Worm (Caenorhabditis elegans) whole organism, L1 larva: ENCODE results near the gene pat-2.

Source experiments
- C04F5.9 ChIP-seq: sonication (generic microtip); optimal IDR thresholded peaks from 2 replicates; lab custom pipeline; 2016; ENCODE audit warnings: missing genetic modification characterization, missing compliant biosample characterization
- C16A3.4 ChIP-seq: fragments of 150-350 bp; optimal IDR thresholded peaks from 2 replicates; lab custom pipeline; 2014; ENCODE audit warnings: missing biosample characterization, missing genetic modification characterization
- C34B4.2 ChIP-seq: sonication (generic microtip); optimal IDR thresholded peaks from 2 replicates; lab custom pipeline; 2017; ENCODE audit warnings: mild to moderate bottlenecking, missing genetic modification characterization, missing compliant biosample characterization
- ceh-63 ChIP-seq: fragments of 200-800 bp; sonication (Bioruptor generic); optimal IDR thresholded peaks from 2 replicates; lab custom pipeline; 2018; ENCODE audit warnings: mild to moderate bottlenecking, missing genetic modification characterization, missing compliant biosample characterization
- ceh-8 ChIP-seq: fragments of 200-800 bp; sonication (Bioruptor generic); optimal IDR thresholded peaks from 2 replicates; lab custom pipeline; 2018; ENCODE audit warnings: mild to moderate bottlenecking, missing genetic modification characterization, moderate library complexity, missing compliant biosample characterization
- ceh-82 ChIP-seq, 3 experiments: fragments of 150-350 bp in 1 of 3; sonication (generic microtip) in 2 of 3; optimal IDR thresholded peaks; 2 replicates each; lab custom pipeline; 2014 to 2017; ENCODE audit warnings: missing biosample characterization in 3 of 3, missing genetic modification characterization in 3 of 3
- ceh-88 ChIP-seq: fragments of 200-800 bp; sonication (Bioruptor generic); IDR thresholded peaks from 2 replicates; pipeline ENCODE4 v1.3.6; 2022; ENCODE audit warnings: missing genetic modification characterization, missing compliant biosample characterization
- ces-1 ChIP-seq: fragments of 150-350 bp; optimal IDR thresholded peaks from 2 replicates; lab custom pipeline; 2014; ENCODE audit warnings: missing biosample characterization, missing genetic modification reagents, missing genetic modification characterization
- dpl-1 ChIP-seq, 3 experiments: fragments of 150-350 bp in 2 of 3; sonication (generic microtip) in 1 of 3; optimal IDR thresholded peaks; 2 replicates each; lab custom pipeline; 2014 to 2017; ENCODE audit warnings: missing biosample characterization in 3 of 3, missing genetic modification characterization in 3 of 3, missing genetic modification reagents in 3 of 3
- dsc-1 ChIP-seq: sonication (generic microtip); optimal IDR thresholded peaks from 2 replicates; lab custom pipeline; 2016; ENCODE audit warnings: mild to moderate bottlenecking, missing genetic modification characterization, missing compliant biosample characterization
- efl-1 ChIP-seq, 4 experiments: fragments of 150-350 bp; optimal IDR thresholded peaks in 3 of 4; peaks in 1 of 4; 1 replicate in 1 of 4; 2 replicates in 3 of 4; lab custom pipeline; 2014; ENCODE audit warnings: missing biosample characterization in 2 of 4, missing genetic modification characterization in 2 of 4, missing genetic modification reagents in 2 of 4
- efl-3 ChIP-seq: fragments of 200-800 bp; sonication (Bioruptor generic); optimal IDR thresholded peaks from 2 replicates; lab custom pipeline; 2018; ENCODE audit warnings: mild to moderate bottlenecking, missing genetic modification characterization, missing compliant biosample characterization
- egl-27 ChIP-seq, 2 experiments: fragments of 150-350 bp in 1 of 2; sonication (generic microtip); optimal IDR thresholded peaks; 3 replicates each; lab custom pipeline; 2017 to 2018; ENCODE audit warnings: missing biosample characterization in 2 of 2, missing genetic modification characterization in 2 of 2, missing genetic modification reagents in 2 of 2
- elt-3 ChIP-seq, 6 experiments: fragments of 150-350 bp in 1 of 6; sonication (generic microtip); optimal IDR thresholded peaks; 2 replicates each; lab custom pipeline; 2017 to 2018; ENCODE audit warnings: missing biosample characterization in 6 of 6, missing genetic modification characterization in 6 of 6, inconsistent platforms in 1 of 6
- ets-5 ChIP-seq: fragments of 200-800 bp; sonication (Bioruptor generic); IDR thresholded peaks from 2 replicates; pipeline ENCODE4 v1.3.6; 2022; ENCODE audit warnings: missing genetic modification characterization, missing compliant biosample characterization
- fkh-10 ChIP-seq: sonication (generic microtip); optimal IDR thresholded peaks from 2 replicates; lab custom pipeline; 2017; ENCODE audit warnings: missing biosample characterization, missing genetic modification reagents, missing genetic modification characterization
- fos-1 ChIP-seq: fragments of 150-350 bp; optimal IDR thresholded peaks from 2 replicates; lab custom pipeline; 2014; ENCODE audit warnings: missing biosample characterization, missing genetic modification characterization
- hlh-4 ChIP-seq: sonication (generic microtip); optimal IDR thresholded peaks from 2 replicates; lab custom pipeline; 2016; ENCODE audit warnings: mild to moderate bottlenecking, missing genetic modification characterization, missing compliant biosample characterization
- hpl-2 ChIP-seq: fragments of 150-350 bp; optimal IDR thresholded peaks from 2 replicates; lab custom pipeline; 2014; ENCODE audit warnings: missing biosample characterization, missing genetic modification reagents, missing genetic modification characterization
- irx-1 ChIP-seq: sonication (generic microtip); optimal IDR thresholded peaks from 2 replicates; lab custom pipeline; 2016; ENCODE audit warnings: missing genetic modification characterization, missing compliant biosample characterization
- lin-39 ChIP-seq: fragments of 150-350 bp; optimal IDR thresholded peaks from 2 replicates; lab custom pipeline; 2014; ENCODE audit warnings: missing biosample characterization, missing genetic modification reagents, missing genetic modification characterization
- lsy-2 ChIP-seq, 2 experiments: fragments of 150-350 bp; optimal IDR thresholded peaks; 2 replicates each; lab custom pipeline; 2014; ENCODE audit warnings: missing biosample characterization in 2 of 2, missing genetic modification characterization in 2 of 2
- mab-9 ChIP-seq: fragments of 200-800 bp; sonication (Bioruptor generic); IDR thresholded peaks from 2 replicates; pipeline ENCODE4 v1.3.6; 2022; ENCODE audit warnings: missing genetic modification reagents, missing genetic modification characterization, missing compliant biosample characterization
- mef-2 ChIP-seq: fragments of 150-350 bp; optimal IDR thresholded peaks from 2 replicates; lab custom pipeline; 2014; ENCODE audit warnings: missing biosample characterization, missing genetic modification characterization
- mep-1 ChIP-seq: fragments of 150-350 bp; optimal IDR thresholded peaks from 2 replicates; lab custom pipeline; 2014; ENCODE audit warnings: missing biosample characterization, missing genetic modification characterization
- nhr-11 ChIP-seq: fragments of 150-350 bp; optimal IDR thresholded peaks from 2 replicates; lab custom pipeline; 2014; ENCODE audit warnings: missing biosample characterization, missing genetic modification characterization
- nhr-12 ChIP-seq: sonication (generic microtip); optimal IDR thresholded peaks from 2 replicates; lab custom pipeline; 2017; ENCODE audit warnings: missing biosample characterization, missing genetic modification characterization
- nhr-19 ChIP-seq: fragments of 200-800 bp; sonication (Bioruptor generic); conservative IDR thresholded peaks from 2 replicates; pipeline ENCODE4 v1.3.6; 2022; ENCODE audit warnings: missing genetic modification characterization, missing compliant biosample characterization
- nhr-20 ChIP-seq: sonication (generic microtip); optimal IDR thresholded peaks from 2 replicates; lab custom pipeline; 2016; ENCODE audit warnings: mild to moderate bottlenecking, missing genetic modification characterization, missing compliant biosample characterization
- nhr-237 ChIP-seq: fragments of 150-350 bp; optimal IDR thresholded peaks from 2 replicates; lab custom pipeline; 2014; ENCODE audit warnings: missing biosample characterization, missing genetic modification characterization
- nhr-47 ChIP-seq: sonication (generic microtip); optimal IDR thresholded peaks from 2 replicates; lab custom pipeline; 2016; ENCODE audit warnings: mild to moderate bottlenecking, missing genetic modification characterization, moderate library complexity, missing compliant biosample characterization
- nhr-71 ChIP-seq: sonication (generic microtip); optimal IDR thresholded peaks from 2 replicates; lab custom pipeline; 2016; ENCODE audit warnings: mild to moderate bottlenecking, missing genetic modification characterization, moderate library complexity, missing compliant biosample characterization
- nhr-76 ChIP-seq: sonication (generic microtip); optimal IDR thresholded peaks from 2 replicates; lab custom pipeline; 2017; ENCODE audit warnings: missing biosample characterization, missing genetic modification characterization
- nhr-77 ChIP-seq: fragments of 150-350 bp; optimal IDR thresholded peaks from 2 replicates; lab custom pipeline; 2014; ENCODE audit warnings: missing biosample characterization, missing genetic modification characterization
- nhr-84 ChIP-seq: sonication (generic microtip); optimal IDR thresholded peaks from 2 replicates; lab custom pipeline; 2017; ENCODE audit warnings: missing biosample characterization, missing genetic modification characterization
- pag-3 ChIP-seq: sonication (generic microtip); optimal IDR thresholded peaks from 2 replicates; lab custom pipeline; 2017; ENCODE audit warnings: missing genetic modification characterization, mild to moderate bottlenecking, missing compliant biosample characterization, antibody characterized with exemption, borderline replicate concordance; ENCODE audit not compliant: insufficient read depth
- pax-3 ChIP-seq: fragments of 200-800 bp; sonication (Bioruptor generic); optimal IDR thresholded peaks from 2 replicates; lab custom pipeline; 2018; ENCODE audit warnings: mild to moderate bottlenecking, missing genetic modification characterization, moderate library complexity, missing compliant biosample characterization
- rnt-1 ChIP-seq: sonication (generic microtip); optimal IDR thresholded peaks from 2 replicates; lab custom pipeline; 2016; ENCODE audit warnings: mild to moderate bottlenecking, missing genetic modification characterization, moderate library complexity, missing compliant biosample characterization
- skn-1 ChIP-seq: fragments of 150-350 bp; optimal IDR thresholded peaks from 2 replicates; lab custom pipeline; 2014; ENCODE audit warnings: missing biosample characterization, missing genetic modification characterization
- snpc-4 ChIP-seq: fragments of 150-350 bp; optimal IDR thresholded peaks from 2 replicates; lab custom pipeline; 2014; ENCODE audit warnings: missing biosample characterization, missing genetic modification characterization
- snu-23 ChIP-seq: sonication (generic microtip); optimal IDR thresholded peaks from 2 replicates; lab custom pipeline; 2016; ENCODE audit warnings: missing genetic modification characterization, missing compliant biosample characterization
- swsn-7 ChIP-seq: sonication (generic microtip); optimal IDR thresholded peaks from 2 replicates; lab custom pipeline; 2016; ENCODE audit warnings: missing genetic modification characterization, missing compliant biosample characterization
- unc-130 ChIP-seq: fragments of 150-350 bp; optimal IDR thresholded peaks from 2 replicates; lab custom pipeline; 2017; ENCODE audit warnings: missing biosample characterization, missing genetic modification characterization, inconsistent platforms
- unc-30 ChIP-seq: sonication (generic microtip); optimal IDR thresholded peaks from 2 replicates; lab custom pipeline; 2017; ENCODE audit warnings: missing biosample characterization, missing genetic modification characterization
- unc-62 ChIP-seq: fragments of 150-350 bp; optimal IDR thresholded peaks from 2 replicates; lab custom pipeline; 2014; ENCODE audit warnings: missing biosample characterization, missing genetic modification reagents, missing genetic modification characterization
- unc-86 ChIP-seq: sonication (generic microtip); optimal IDR thresholded peaks from 2 replicates; lab custom pipeline; 2016; ENCODE audit warnings: missing genetic modification characterization, missing compliant biosample characterization
- unc-98 ChIP-seq: fragments of 200-800 bp; sonication (Bioruptor generic); IDR thresholded peaks from 2 replicates; pipeline ENCODE4 v1.3.6; 2022; ENCODE audit warnings: missing genetic modification characterization, missing compliant biosample characterization
- xbp-1 ChIP-seq: sonication (generic microtip); optimal IDR thresholded peaks from 2 replicates; lab custom pipeline; 2016; ENCODE audit warnings: missing genetic modification characterization, missing compliant biosample characterization
- ztf-11 ChIP-seq, 2 experiments: sonication (generic microtip); optimal IDR thresholded peaks; 2 replicates each; lab custom pipeline; 2016 to 2017; ENCODE audit warnings: missing genetic modification characterization in 2 of 2, missing biosample characterization in 1 of 2, missing compliant biosample characterization in 1 of 2

Gene pat-2

ce11 chrIII:8794793-8795192 is 23.9 kb upstream of the pat-2 start (continued):
- TF ChIP-seq rnt-1: peak; percentile 38
- TF ChIP-seq C16A3.4: peak; percentile 41
- TF ChIP-seq elt-3 (tag; optimal IDR thresholded peaks at IDR 0.05; lab: Kevin White, UChicago): peak in 3 of 6 experiments; percentile 58 to 87 (median 72)
- no peak for TF ChIP-seq pax-3 (tag; lab: Kevin White, UChicago)
- TF ChIP-seq nhr-237 (tag; lab: Kevin White, UChicago): peak; percentile 68
- peak; percentile 29 for TF ChIP-seq ceh-8 (GFP tag; lab: Kevin White, UChicago)
- no peak for TF ChIP-seq ceh-63 (GFP tag; lab: Kevin White, UChicago)
- peak; percentile 51 to 64 for TF ChIP-seq efl-1 (optimal IDR thresholded peaks at IDR 0.05; lab: Kevin White, UChicago)
- TF ChIP-seq efl-1 (GFP tag; optimal IDR thresholded peaks at IDR 0.05 in 1 of 2; lab: Kevin White, UChicago): peak in 1 of 2 experiments; percentile 3
- no peak for TF ChIP-seq dsc-1 (tag; lab: Kevin White, UChicago)
- TF ChIP-seq fkh-10 (GFP tag; lab: Kevin White, UChicago): no peak
- TF ChIP-seq skn-1 (tag; lab: Kevin White, UChicago): peak; percentile 84
- TF ChIP-seq egl-27 (tag; optimal IDR thresholded peaks at IDR 0.05; lab: Kevin White, UChicago): peak; percentile 30 to 56
- TF ChIP-seq hpl-2 (GFP tag; lab: Kevin White, UChicago): no peak
- TF ChIP-seq nhr-19 (GFP tag; lab: Robert Waterston, UW): peak; percentile 74
- no peak for TF ChIP-seq unc-62 (GFP tag; lab: Kevin White, UChicago)
- TF ChIP-seq nhr-84 (tag; lab: Kevin White, UChicago): no peak
- no peak for TF ChIP-seq mef-2
- peak; percentile 81 for TF ChIP-seq nhr-71
- TF ChIP-seq pag-3 (tag; lab: Kevin White, UChicago): no peak
- no peak for TF ChIP-seq unc-130 (tag; lab: Kevin White, UChicago)
- peak; percentile 81 for TF ChIP-seq snu-23 (GFP tag; lab: Kevin White, UChicago)
- TF ChIP-seq swsn-7 (tag; lab: Kevin White, UChicago): peak; percentile 71
- TF ChIP-seq nhr-20 (tag; lab: Kevin White, UChicago): peak; percentile 87
- TF ChIP-seq fos-1 (tag; lab: Kevin White, UChicago): peak; percentile 38
- TF ChIP-seq unc-86 (tag; lab: Kevin White, UChicago): no peak
- peak; percentile 49 for TF ChIP-seq irx-1
- TF ChIP-seq dpl-1 (GFP tag; optimal IDR thresholded peaks at IDR 0.05; lab: Kevin White, UChicago): peak; percentile 52 to 63 (median 61)
- TF ChIP-seq xbp-1 (tag; lab: Kevin White, UChicago): peak; percentile 51
- TF ChIP-seq hlh-4 (tag; lab: Kevin White, UChicago): no peak
- TF ChIP-seq snpc-4 (tag; lab: Kevin White, UChicago): peak; percentile 17
- TF ChIP-seq nhr-12 (tag; lab: Kevin White, UChicago): no peak
- TF ChIP-seq ets-5: no peak
- no peak for TF ChIP-seq lin-39 (tag; lab: Kevin White, UChicago)
- TF ChIP-seq nhr-47 (tag; lab: Kevin White, UChicago): peak; percentile 51
- TF ChIP-seq ztf-11 (tag; optimal IDR thresholded peaks at IDR 0.05; lab: Kevin White, UChicago): no peak
- peak; percentile 26 to 76 (median 54) for TF ChIP-seq ceh-82 (tag; optimal IDR thresholded peaks at IDR 0.05; lab: Kevin White, UChicago)
- TF ChIP-seq efl-3 (GFP tag; lab: Kevin White, UChicago): no peak

ce11 chrIII:8795595-8796141 is 23.0 kb upstream of the pat-2 start:
- peak; percentile 73 for TF ChIP-seq C04F5.9 (tag; lab: Kevin White, UChicago)
- TF ChIP-seq nhr-77 (tag; lab: Kevin White, UChicago): peak; percentile 94
- TF ChIP-seq unc-30: no peak
- peak; percentile 96 for TF ChIP-seq nhr-19 (GFP tag; lab: Robert Waterston, UW)
- peak; percentile 97 for TF ChIP-seq nhr-47 (tag; lab: Kevin White, UChicago)
- no peak for TF ChIP-seq ces-1 (GFP tag; lab: Kevin White, UChicago)
- peak in 1 of 2 experiments; percentile 91 for TF ChIP-seq ztf-11 (tag; optimal IDR thresholded peaks at IDR 0.05; lab: Kevin White, UChicago)
- TF ChIP-seq nhr-11: peak; percentile 95
- TF ChIP-seq pax-3 (tag; lab: Kevin White, UChicago): peak; percentile 90
- no peak for TF ChIP-seq unc-98 (GFP tag; lab: Robert Waterston, UW)
- peak; percentile 92 for TF ChIP-seq skn-1 (tag; lab: Kevin White, UChicago)
- peak; percentile 79 for TF ChIP-seq mab-9 (GFP tag; lab: Robert Waterston, UW)
- TF ChIP-seq hpl-2 (GFP tag; lab: Kevin White, UChicago): peak; percentile 78
- TF ChIP-seq dpl-1 (GFP tag; optimal IDR thresholded peaks at IDR 0.05; lab: Kevin White, UChicago): peak; percentile 69 to 74 (median 70)
- peak; percentile 93 to 95 for TF ChIP-seq lsy-2 (tag; optimal IDR thresholded peaks at IDR 0.05; lab: Kevin White, UChicago)
- TF ChIP-seq unc-86 (tag; lab: Kevin White, UChicago): peak; percentile 98
- peak; percentile 88 for TF ChIP-seq ceh-88 (GFP tag; lab: Robert Waterston, UW)
- TF ChIP-seq irx-1: peak; percentile 94
- peak; percentile 57 for TF ChIP-seq unc-62 (GFP tag; lab: Kevin White, UChicago)
- no peak for TF ChIP-seq C34B4.2 (tag; lab: Kevin White, UChicago)
- TF ChIP-seq nhr-20 (tag; lab: Kevin White, UChicago): peak; percentile 98
- peak; percentile 99 for TF ChIP-seq nhr-71
- TF ChIP-seq nhr-76 (tag; lab: Kevin White, UChicago): peak; percentile 83
- peak; percentile 96 for TF ChIP-seq mep-1 (tag; lab: Kevin White, UChicago)
